Worm (Caenorhabditis elegans) whole organism, midembryonic: ENCODE results near the gene K02D10.2.

Experiments
- T22C8.4 ChIP-seq: fragments of 200-800 bp; sonication (Bioruptor generic); IDR thresholded peaks from 2 replicates; pipeline ENCODE4 v1.3.6; 2022; ENCODE audit warnings: missing genetic modification characterization, missing compliant biosample characterization
- cog-1 ChIP-seq: sonication (generic microtip); optimal IDR thresholded peaks from 2 replicates; lab custom pipeline; 2016; ENCODE audit warnings: missing genetic modification characterization, missing compliant biosample characterization
- flt-1 ChIP-seq: fragments of 200-800 bp; sonication (Bioruptor generic); IDR thresholded peaks from 2 replicates; pipeline ENCODE4 v1.3.6; 2022; ENCODE audit warnings: missing genetic modification characterization, missing compliant biosample characterization
- klf-2 ChIP-seq: fragments of 200-800 bp; sonication (Bioruptor generic); conservative IDR thresholded peaks from 2 replicates; pipeline ENCODE4 v1.3.6; 2022; ENCODE audit warnings: missing genetic modification reagents, missing genetic modification characterization, missing compliant biosample characterization
- ref-1 ChIP-seq: fragments of 200-800 bp; sonication (Bioruptor generic); conservative IDR thresholded peaks from 2 replicates; pipeline ENCODE4 v1.3.6; 2022; ENCODE audit warnings: missing genetic modification reagents, missing genetic modification characterization, missing compliant biosample characterization
- tab-1 ChIP-seq: fragments of 200-800 bp; sonication (Bioruptor generic); IDR thresholded peaks from 2 replicates; pipeline ENCODE4 v1.3.6; 2022; ENCODE audit warnings: missing genetic modification characterization, missing compliant biosample characterization
- ztf-23 ChIP-seq: fragments of 200-800 bp; sonication (Bioruptor generic); IDR thresholded peaks from 2 replicates; pipeline ENCODE4 v1.3.6; 2022; ENCODE audit warnings: missing genetic modification reagents, missing genetic modification characterization, missing compliant biosample characterization

DNA sequence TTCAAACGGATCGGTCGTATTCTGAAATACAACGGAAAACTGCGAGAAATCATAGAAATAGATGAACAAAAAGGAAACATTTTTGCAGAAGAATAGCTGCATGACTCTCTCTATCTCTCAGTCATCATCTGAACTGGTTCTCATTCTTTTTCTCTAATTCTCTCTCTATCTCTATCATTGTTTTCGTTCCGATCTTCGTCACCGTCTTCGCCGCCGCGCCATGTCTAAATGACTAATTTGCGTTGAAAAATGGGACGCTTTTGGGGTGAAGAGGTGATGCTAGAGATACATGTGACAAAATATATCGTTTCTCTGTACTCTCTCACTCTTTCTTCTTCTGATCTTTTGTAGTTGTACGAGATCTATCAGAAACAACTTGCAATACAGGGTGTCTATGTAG lies 9.4 kb upstream of the K02D10.2 start:
- TF ChIP-seq klf-2 (GFP tag; lab: Robert Waterston, UW) (no peak), ref-1 (no peak), flt-1 (GFP tag; lab: Robert Waterston, UW) (no peak), T22C8.4 (GFP tag; lab: Robert Waterston, UW) (no peak), tab-1 (GFP tag; lab: Robert Waterston, UW) (no peak), cog-1 (no peak), ztf-23 (GFP tag; lab: Robert Waterston, UW) (no peak)
